Fruit fly (Drosophila melanogaster): ENCODE measurements around the gene Ucp4C.

- TF ChIP-seq CG8478 (optimal IDR thresholded peaks at IDR 0.05), result no peak
- no peak for TF ChIP-seq CTCF (optimal IDR thresholded peaks at IDR 0.05)
Observed at dm6 chr2L:6012303-6013070, 44.1 kb downstream of the Ucp4C start, which contains the start of gene CG9098.
